Worm (Caenorhabditis elegans): ENCODE data around the gene gcy-34.

The gcy-34 gene

DNA sequence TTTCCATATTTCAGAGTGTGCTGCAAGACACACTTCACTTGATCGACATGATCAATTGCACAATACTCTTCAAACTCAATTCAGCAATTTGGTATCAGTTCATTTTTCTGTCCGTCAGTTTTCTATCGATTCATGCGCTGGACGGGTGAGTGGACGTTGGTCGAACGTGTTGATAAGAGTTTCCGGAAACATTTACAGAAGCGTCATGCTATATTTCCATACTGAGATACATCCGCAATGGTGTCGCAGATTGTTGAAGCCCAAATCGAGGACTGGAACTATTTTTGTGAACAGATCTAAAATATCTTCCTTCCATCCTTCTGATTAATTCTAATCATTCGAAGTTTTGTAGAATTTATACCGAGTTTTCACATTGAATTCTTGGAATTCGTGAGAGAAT, 16.0 kb downstream of the gcy-34 start:
- TF ChIP-seq aly-2 (tag; optimal IDR thresholded peaks at IDR 0.05) (no peak), pqm-1 (tag; optimal IDR thresholded peaks at IDR 0.05) (peak; percentile 79), ceh-16 (tag; optimal IDR thresholded peaks at IDR 0.05) (no peak), nhr-12 (tag; optimal IDR thresholded peaks at IDR 0.05) (no peak), nhr-43 (tag; optimal IDR thresholded peaks at IDR 0.05; ENCODE audit: poor library complexity, severe bottlenecking) (peak; percentile 28), jun-1 (tag; optimal IDR thresholded peaks at IDR 0.05) (peak; percentile 73), elt-2 (tag; optimal IDR thresholded peaks at IDR 0.05) (peak; percentile 83)

DNA sequence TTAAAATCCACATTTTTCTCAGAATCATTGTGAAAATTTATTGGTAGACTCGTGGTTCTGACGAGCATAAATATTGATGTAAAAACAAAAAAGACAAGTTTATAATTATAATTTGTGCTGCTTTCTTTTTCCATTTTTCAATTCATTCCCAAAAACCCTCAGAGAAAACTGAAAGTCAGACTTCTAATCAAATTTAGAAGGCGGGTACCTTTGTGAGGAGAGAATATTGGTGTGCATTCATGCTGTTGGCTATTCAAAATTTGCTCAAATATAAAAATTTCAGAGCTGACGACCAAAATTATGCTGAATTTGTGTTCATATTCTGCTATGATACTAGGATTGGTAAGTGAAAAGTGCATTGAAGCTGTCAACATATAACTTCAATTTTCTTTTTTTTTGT, 18.7 kb downstream of the gcy-34 start, which contains the start of gene srx-125:
Gene srx-125, plus strand, starts transcription at position 301 of the 400 bp plus-strand sequence.
- TF ChIP-seq ama-1 (optimal IDR thresholded peaks at IDR 0.05) = no peak
- TF ChIP-seq fos-1 (tag; optimal IDR thresholded peaks at IDR 0.05) = no peak
- no peak for TF ChIP-seq pqm-1 (tag; optimal IDR thresholded peaks at IDR 0.05)
- no peak for TF ChIP-seq tbx-2 (tag; optimal IDR thresholded peaks at IDR 0.05)
- TF ChIP-seq nhr-237 (tag; optimal IDR thresholded peaks at IDR 0.05) = no peak
- no peak for TF ChIP-seq hmg-11 (tag; optimal IDR thresholded peaks at IDR 0.05)
- TF ChIP-seq daf-12 (tag; optimal IDR thresholded peaks at IDR 0.05) = no peak

DNA sequence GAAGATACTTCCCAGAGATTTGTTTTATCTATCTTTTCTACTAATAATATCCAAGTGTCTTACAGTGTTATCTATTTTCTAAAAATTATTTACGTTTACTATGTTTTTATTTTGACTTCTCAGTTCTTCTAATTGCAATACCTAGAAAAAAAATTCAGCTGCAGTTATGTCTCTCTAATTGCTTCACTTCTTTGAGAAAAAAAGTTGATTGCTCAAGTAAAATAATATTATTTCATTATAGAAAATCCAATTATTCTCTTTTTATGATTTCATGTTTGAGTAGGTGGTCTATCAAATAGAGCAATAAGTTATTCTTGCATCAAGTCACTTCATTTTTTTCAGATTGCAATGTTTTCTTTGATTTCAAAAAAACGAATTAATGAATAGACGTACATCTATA, 19.2 kb downstream of the gcy-34 start:
- TF ChIP-seq fkh-10 (GFP tag; optimal IDR thresholded peaks at IDR 0.05) (peak; percentile 56), nhr-11 (tag; optimal IDR thresholded peaks at IDR 0.05) (no peak), nhr-43 (tag; optimal IDR thresholded peaks at IDR 0.05; ENCODE audit: poor library complexity, severe bottlenecking) (no peak)

DNA sequence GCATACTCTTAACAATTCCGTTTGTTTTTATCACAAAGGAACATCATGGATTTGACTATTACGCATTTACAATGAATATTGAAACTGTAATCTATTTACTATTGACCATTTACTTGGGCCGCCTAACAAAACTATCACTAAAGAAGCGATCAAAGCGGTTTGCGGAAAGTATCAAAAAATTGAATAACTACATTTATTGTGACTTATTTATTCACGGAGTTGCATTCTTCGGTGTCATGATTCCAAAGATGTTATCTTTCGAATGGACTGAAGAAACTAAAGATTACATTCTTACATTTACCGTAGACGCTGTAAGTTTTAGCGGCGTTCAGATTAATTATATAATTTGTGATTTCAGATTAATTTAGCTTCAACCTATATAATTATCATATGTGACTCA, 21.5 kb downstream of the gcy-34 start:
- TF ChIP-seq ceh-82 (tag; optimal IDR thresholded peaks at IDR 0.05) (no peak), fos-1 (tag; optimal IDR thresholded peaks at IDR 0.05) (no peak), nhr-12 (tag; optimal IDR thresholded peaks at IDR 0.05) (no peak), R02D3.7 (tag; optimal IDR thresholded peaks at IDR 0.05) (no peak), nfya-1 (tag; optimal IDR thresholded peaks at IDR 0.05; ENCODE audit: insufficient read depth) (no peak), hmg-11 (tag; optimal IDR thresholded peaks at IDR 0.05) (no peak), eor-1 (tag; optimal IDR thresholded peaks at IDR 0.05) (no peak), elt-2 (tag; optimal IDR thresholded peaks at IDR 0.05) (no peak), ceh-16 (tag; optimal IDR thresholded peaks at IDR 0.05) (no peak), nhr-28 (tag; optimal IDR thresholded peaks at IDR 0.05) (no peak), daf-12 (tag; optimal IDR thresholded peaks at IDR 0.05) (no peak)

DNA sequence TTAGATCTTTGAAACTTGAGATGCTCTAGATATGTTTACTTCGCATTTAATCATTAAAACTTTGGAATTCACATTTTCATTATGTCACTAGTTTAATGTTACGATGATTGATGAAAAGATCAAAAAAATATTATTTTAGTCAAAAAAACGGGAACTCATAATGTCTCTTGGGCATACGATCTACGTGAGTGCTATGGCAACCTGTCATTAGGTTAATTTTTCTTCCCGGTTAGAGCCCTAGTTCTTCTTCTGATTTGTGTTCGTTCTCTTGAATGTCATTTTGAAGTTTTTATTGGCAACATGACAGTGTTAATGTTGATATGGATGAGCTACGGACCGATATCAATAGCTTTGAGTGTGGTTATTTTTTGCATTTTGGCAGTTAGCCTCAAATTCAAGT, 22.3 kb downstream of the gcy-34 start, which contains the start of gene srg-46:
Gene srg-46, plus strand, starts transcription at position 301 of the 400 bp plus-strand sequence.
- TF ChIP-seq sea-2 (GFP tag; optimal IDR thresholded peaks at IDR 0.05) (no peak), fkh-2 (tag; optimal IDR thresholded peaks at IDR 0.05) (no peak), nhr-11 (tag; optimal IDR thresholded peaks at IDR 0.05) (no peak), nhr-77 (tag; optimal IDR thresholded peaks at IDR 0.05) (no peak), ceh-16 (tag; optimal IDR thresholded peaks at IDR 0.05) (no peak), pha-4 (tag; optimal IDR thresholded peaks at IDR 0.05) (no peak), ama-1 (optimal IDR thresholded peaks at IDR 0.05) (no peak), nhr-43 (tag; optimal IDR thresholded peaks at IDR 0.05; ENCODE audit: poor library complexity, severe bottlenecking) (no peak), nhr-12 (tag; optimal IDR thresholded peaks at IDR 0.05) (no peak), ZK546.5 (tag; optimal IDR thresholded peaks at IDR 0.05) (no peak), ceh-82 (tag; optimal IDR thresholded peaks at IDR 0.05) (no peak), aly-2 (tag; optimal IDR thresholded peaks at IDR 0.05) (no peak), ztf-4 (tag; optimal IDR thresholded peaks at IDR 0.05) (no peak), hmg-11 (tag; optimal IDR thresholded peaks at IDR 0.05) (no peak), nhr-76 (tag; optimal IDR thresholded peaks at IDR 0.05) (no peak), skn-1 (tag; optimal IDR thresholded peaks at IDR 0.05) (no peak), nfya-1 (tag; optimal IDR thresholded peaks at IDR 0.05; ENCODE audit: insufficient read depth) (no peak), egl-5 (tag; optimal IDR thresholded peaks at IDR 0.05) (no peak)

DNA sequence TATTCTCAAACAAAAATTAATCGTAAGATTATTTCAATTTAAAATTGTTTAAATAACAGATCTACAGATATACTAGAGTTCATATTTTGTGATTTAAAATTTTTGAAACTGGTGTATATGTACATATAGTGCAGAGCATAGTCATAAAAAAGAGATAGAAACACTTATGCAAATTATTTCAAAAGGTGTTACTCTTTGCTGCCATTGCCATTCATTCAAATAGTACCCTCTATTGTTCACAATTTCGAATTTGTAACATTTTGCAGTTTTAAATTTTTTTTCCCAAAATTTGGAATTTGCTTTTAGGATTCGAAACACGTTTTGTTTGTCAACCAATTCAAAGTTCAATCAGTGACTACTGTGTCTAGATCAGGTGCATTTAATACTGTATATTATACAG, 25.4 kb downstream of the gcy-34 start, which contains the start of gene F32H5.4:
Gene F32H5.4, plus strand, starts transcription at position 301 of the 400 bp plus-strand sequence.
- TF ChIP-seq pha-4 (tag; optimal IDR thresholded peaks at IDR 0.05) (no peak), unc-39 (tag; optimal IDR thresholded peaks at IDR 0.05) (no peak), egl-27 (tag; optimal IDR thresholded peaks at IDR 0.05) (no peak), nhr-76 (tag; optimal IDR thresholded peaks at IDR 0.05) (no peak), nhr-23 (tag; optimal IDR thresholded peaks at IDR 0.05) (no peak), nhr-237 (tag; optimal IDR thresholded peaks at IDR 0.05) (no peak), elt-1 (tag; optimal IDR thresholded peaks at IDR 0.05) (no peak)
